Fruit fly (Drosophila melanogaster) whole organism, pupa: Measurements from ENCODE around the gene CG12194.

Source experiments
- CG10348 ChIP-seq: fragments of 200-800 bp; sonication (Bioruptor generic); IDR thresholded peaks from 2 replicates; pipeline ENCODE4 v1.3.6; 2022; ENCODE audit warnings: missing biosample characterization, missing genetic modification characterization
- CG17806 ChIP-seq: fragments of 200-800 bp; sonication (Bioruptor generic); optimal IDR thresholded peaks from 2 replicates; lab custom pipeline; 2018; ENCODE audit warnings: missing biosample characterization, mild to moderate bottlenecking, missing genetic modification characterization, moderate library complexity
- CG34367 ChIP-seq: fragments of 200-800 bp; sonication (Bioruptor generic); optimal IDR thresholded peaks from 2 replicates; lab custom pipeline; 2018; ENCODE audit warnings: missing biosample characterization, mild to moderate bottlenecking, missing genetic modification characterization
- CG4496 ChIP-seq: fragments of 200-800 bp; sonication (Bioruptor generic); IDR thresholded peaks from 3 replicates; pipeline ENCODE4 v1.3.6; 2022; ENCODE audit warnings: missing biosample characterization, missing genetic modification characterization
- D1 ChIP-seq: fragments of 200-800 bp; sonication (Bioruptor generic); optimal IDR thresholded peaks from 2 replicates; lab custom pipeline; 2018; ENCODE audit warnings: missing biosample characterization, mild to moderate bottlenecking, missing genetic modification characterization, moderate library complexity
- Ets98B ChIP-seq: fragments of 200-800 bp; sonication (Bioruptor generic); IDR thresholded peaks from 2 replicates; pipeline ENCODE4 v1.3.6; 2022; ENCODE audit warnings: missing biosample characterization, missing genetic modification characterization

Gene CG12194

DNA sequence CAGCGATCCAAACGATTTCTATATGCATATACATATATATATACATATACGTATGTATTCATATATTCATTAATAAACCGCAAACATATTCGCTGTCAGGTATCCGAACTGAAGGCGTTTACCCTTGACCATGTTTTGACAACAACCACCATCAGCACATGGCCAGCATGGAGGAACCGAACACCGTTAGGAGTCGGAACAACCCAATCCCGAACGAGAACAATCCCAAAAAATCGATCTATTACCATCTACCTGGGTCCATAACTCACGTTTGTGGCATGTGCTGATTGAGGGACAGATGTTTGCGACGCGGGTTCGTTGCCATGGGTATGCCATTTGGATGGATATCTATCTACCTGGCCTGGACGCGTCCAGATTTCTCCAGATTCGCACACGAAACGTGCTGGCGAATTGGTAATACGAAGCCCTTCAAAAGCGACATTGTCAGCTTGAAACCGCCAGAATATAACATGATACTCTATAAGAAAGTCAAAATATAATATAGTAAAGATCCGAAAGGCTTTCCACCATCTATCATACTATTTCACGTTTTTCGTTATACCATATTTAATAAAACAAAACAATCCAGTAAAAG lies 51.4 kb downstream of the CG12194 start, which contains the start of gene CG15625:
CG15625 (plus strand) TSS at position 545 of the 595 bp plus-strand sequence.
- TF ChIP-seq Ets98B (GFP tag; lab: Robert Waterston, UW), result no peak
- TF ChIP-seq CG34367 (tag; lab: Kevin White, UChicago), result no peak
- no peak for TF ChIP-seq CG17806 (tag; lab: Kevin White, UChicago)
- no peak for TF ChIP-seq D1 (tag; lab: Kevin White, UChicago)
- no peak for TF ChIP-seq CG10348 (GFP tag; lab: Robert Waterston, UW)
- TF ChIP-seq CG4496 (GFP tag; lab: Robert Waterston, UW), result no peak
